Worm (Caenorhabditis elegans): ENCODE results near the gene F35B12.9.

DNA sequence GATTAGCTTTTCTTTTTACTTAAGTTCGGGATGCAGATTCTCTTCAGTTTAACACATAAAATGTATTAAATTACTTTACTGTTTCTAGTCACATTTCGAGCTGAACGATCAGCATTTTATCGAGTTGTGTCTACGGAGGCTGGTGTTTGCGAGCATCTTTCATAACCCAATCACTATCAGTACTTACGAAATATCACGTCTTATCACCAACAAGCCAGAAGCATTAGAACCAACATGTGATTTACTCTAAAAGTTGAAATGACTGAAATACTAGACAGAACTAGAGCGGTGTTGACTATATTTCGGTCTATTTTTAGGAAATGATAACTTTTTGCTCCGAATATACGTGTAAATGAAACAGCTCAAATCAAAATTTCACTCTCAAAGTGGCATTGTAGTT, 47.5 kb downstream of the F35B12.9 start:
- TF ChIP-seq flt-1 (GFP tag; IDR thresholded peaks at IDR 0.05) (no peak), T22C8.4 (GFP tag; IDR thresholded peaks at IDR 0.05) (no peak), klf-2 (GFP tag; conservative IDR thresholded peaks at IDR 0.05) (no peak), ref-1 (GFP tag; conservative IDR thresholded peaks at IDR 0.05) (no peak), ztf-23 (GFP tag; IDR thresholded peaks at IDR 0.05) (no peak), cog-1 (tag; optimal IDR thresholded peaks at IDR 0.05) (no peak), med-1 (GFP tag; optimal IDR thresholded peaks at IDR 0.05; ENCODE audit: insufficient read depth) (no peak), ztf-29 (GFP tag; IDR thresholded peaks at IDR 0.05) (no peak), tab-1 (GFP tag; IDR thresholded peaks at IDR 0.05) (no peak)
